Fruit fly (Drosophila melanogaster): ENCODE results near the gene CG45486.

The CG45486 gene

dm6 chrX:19875629-19876028 lies 34.3 kb downstream of the CG45486 start:
- TF ChIP-seq Ets98B (GFP tag; IDR thresholded peaks at IDR 0.05) (no peak), CG8301 (tag; optimal IDR thresholded peaks at IDR 0.05) (no peak), CG32121 (GFP tag; IDR thresholded peaks at IDR 0.05) (no peak), Pif1B (GFP tag; optimal IDR thresholded peaks at IDR 0.05) (no peak), CG10348 (GFP tag; IDR thresholded peaks at IDR 0.05) (no peak)

dm6 chrX:19875059-19875458 lies 34.9 kb downstream of the CG45486 start:
- TF ChIP-seq CG15710 (tag; optimal IDR thresholded peaks at IDR 0.05) (peak; percentile 94), Pif1B (GFP tag; optimal IDR thresholded peaks at IDR 0.05) (peak; percentile 95), CG12605 (GFP tag; IDR thresholded peaks at IDR 0.05) (peak; percentile 81), CG8301 (tag; optimal IDR thresholded peaks at IDR 0.05) (peak; percentile 97), fd96Ca (GFP tag; IDR thresholded peaks at IDR 0.05) (peak; percentile 93), CG32121 (GFP tag; IDR thresholded peaks at IDR 0.05) (peak; percentile 93), rn (GFP tag; IDR thresholded peaks at IDR 0.05) (peak; percentile 72), CG9948 (tag; optimal IDR thresholded peaks at IDR 0.05) (peak; percentile 94), Snoo (tag; optimal IDR thresholded peaks at IDR 0.05) (peak; percentile 86), EcR (GFP tag; optimal IDR thresholded peaks at IDR 0.05) (peak; percentile 42), Ets98B (GFP tag; IDR thresholded peaks at IDR 0.05) (peak; percentile 85), CG34367 (tag; optimal IDR thresholded peaks at IDR 0.05) (peak; percentile 91), CG4496 (GFP tag; IDR thresholded peaks at IDR 0.05) (peak; percentile 91), D1 (tag; optimal IDR thresholded peaks at IDR 0.05) (peak; percentile 92), CG13204 (GFP tag; optimal IDR thresholded peaks at IDR 0.05) (peak; percentile 84), gl (tag; optimal IDR thresholded peaks at IDR 0.05) (peak; percentile 87), Pif1A (GFP tag; optimal IDR thresholded peaks at IDR 0.05) (peak; percentile 95), CG10348 (GFP tag; IDR thresholded peaks at IDR 0.05) (peak; percentile 64), CG14655 (GFP tag; optimal IDR thresholded peaks at IDR 0.05) (peak; percentile 96), CG17806 (tag; optimal IDR thresholded peaks at IDR 0.05) (peak; percentile 89), CG8159 (tag; optimal IDR thresholded peaks at IDR 0.05) (peak; percentile 99)

dm6 chrX:19867007-19867406 lies 42.9 kb downstream of the CG45486 start:
- TF ChIP-seq Pif1B (GFP tag; optimal IDR thresholded peaks at IDR 0.05) (no peak), CG13204 (GFP tag; optimal IDR thresholded peaks at IDR 0.05) (peak; percentile 88)

- TF ChIP-seq CG4496 (GFP tag; IDR thresholded peaks at IDR 0.05): no peak
- TF ChIP-seq CG34367 (tag; optimal IDR thresholded peaks at IDR 0.05): no peak
- no peak for TF ChIP-seq Snoo (tag; optimal IDR thresholded peaks at IDR 0.05)
- no peak for TF ChIP-seq CG15710 (tag; optimal IDR thresholded peaks at IDR 0.05)
- TF ChIP-seq CG13204 (GFP tag; optimal IDR thresholded peaks at IDR 0.05): no peak
- no peak for TF ChIP-seq D1 (tag; optimal IDR thresholded peaks at IDR 0.05)
- no peak for TF ChIP-seq CG8159 (tag; optimal IDR thresholded peaks at IDR 0.05)
Measured at dm6 chrX:19866145-19866972, 43.6 kb downstream of the CG45486 start, which contains the start of gene Hers. Gene Hers, plus strand, starts transcription at chrX:19866146.

- TF ChIP-seq CG4496 (GFP tag; IDR thresholded peaks at IDR 0.05): 0 out of 3 replicates have a peak, but pooled peaks have one; percentile 19
- peak; percentile 18 for TF ChIP-seq CG15710 (tag; optimal IDR thresholded peaks at IDR 0.05)
- TF ChIP-seq CG17806 (tag; optimal IDR thresholded peaks at IDR 0.05): peak; percentile 7
- peak; percentile 10 for TF ChIP-seq CG9948 (tag; optimal IDR thresholded peaks at IDR 0.05)
- no peak for TF ChIP-seq Pif1A (GFP tag; optimal IDR thresholded peaks at IDR 0.05)
- TF ChIP-seq fd96Ca (GFP tag; IDR thresholded peaks at IDR 0.05): no peak
Measured at dm6 chrX:19865389-19866144, 44.4 kb downstream of the CG45486 start, which contains the start of gene THADA. Gene THADA, minus strand, starts transcription at chrX:19865524.

- TF ChIP-seq CG34367 (tag; optimal IDR thresholded peaks at IDR 0.05) (no peak), D1 (tag; optimal IDR thresholded peaks at IDR 0.05) (no peak), CG15710 (tag; optimal IDR thresholded peaks at IDR 0.05) (no peak), CG32121 (GFP tag; IDR thresholded peaks at IDR 0.05) (no peak), CG8301 (tag; optimal IDR thresholded peaks at IDR 0.05) (no peak), rn (GFP tag; IDR thresholded peaks at IDR 0.05) (no peak), EcR (GFP tag; optimal IDR thresholded peaks at IDR 0.05) (no peak), CG17806 (tag; optimal IDR thresholded peaks at IDR 0.05) (no peak), CG13204 (GFP tag; optimal IDR thresholded peaks at IDR 0.05) (no peak)
Measured at dm6 chrX:19859331-19859730, 50.6 kb downstream of the CG45486 start.

Measured in whole organism, pupa.